Fruit fly (Drosophila melanogaster) whole organism, embryonic: ENCODE data around the gene Argp.

Experiments
- BtbVII ChIP-seq: fragments of 200-800 bp; sonication (Bioruptor generic); optimal IDR thresholded peaks from 3 replicates; lab custom pipeline; 2017; ENCODE audit warnings: missing biosample characterization, mild to moderate bottlenecking, missing genetic modification characterization
- CG10209 ChIP-seq: fragments of 200-800 bp; sonication (Bioruptor generic); optimal IDR thresholded peaks from 3 replicates; lab custom pipeline; 2017; ENCODE audit warnings: missing biosample characterization, mild to moderate bottlenecking, missing genetic modification characterization, missing genetic modification reagents
- CG10267 ChIP-seq: fragments of 200-800 bp; sonication (Bioruptor generic); optimal IDR thresholded peaks from 2 replicates; lab custom pipeline; 2018; ENCODE audit warnings: missing biosample characterization, mild to moderate bottlenecking, missing genetic modification characterization, moderate library complexity
- CG10366 ChIP-seq: fragments of 200-800 bp; sonication (Bioruptor generic); IDR thresholded peaks from 2 replicates; pipeline ENCODE4 v1.3.6; 2022; ENCODE audit warnings: missing biosample characterization, missing genetic modification characterization
- CG14710 ChIP-seq: fragments of 200-800 bp; sonication (Bioruptor generic); optimal IDR thresholded peaks from 3 replicates; lab custom pipeline; 2019; ENCODE audit warnings: missing biosample characterization, mild to moderate bottlenecking, missing genetic modification characterization, moderate library complexity
- CG15073 ChIP-seq: fragments of 200-800 bp; sonication (Bioruptor generic); optimal IDR thresholded peaks from 2 replicates; lab custom pipeline; 2016; ENCODE audit warnings: missing biosample characterization, missing genetic modification characterization
- CG17385 ChIP-seq: fragments of 200-800 bp; sonication (Bioruptor generic); optimal IDR thresholded peaks from 3 replicates; lab custom pipeline; 2018; ENCODE audit warnings: missing biosample characterization, mild to moderate bottlenecking, missing genetic modification characterization
- CG2199 ChIP-seq: fragments of 200-800 bp; sonication (Bioruptor generic); IDR thresholded peaks from 3 replicates; pipeline ENCODE4 v1.3.6; 2022; ENCODE audit warnings: missing biosample characterization, missing genetic modification characterization
- CG3065 ChIP-seq: fragments of 200-800 bp; sonication (Bioruptor generic); optimal IDR thresholded peaks from 2 replicates; lab custom pipeline; 2016; ENCODE audit warnings: missing biosample characterization, missing genetic modification characterization
- CG32767 ChIP-seq: fragments of 200-800 bp; sonication (Bioruptor generic); IDR thresholded peaks from 2 replicates; pipeline ENCODE4 v1.3.6; 2022; ENCODE audit warnings: missing biosample characterization, missing genetic modification characterization
- CG3281 ChIP-seq: fragments of 200-800 bp; sonication (Bioruptor generic); optimal IDR thresholded peaks from 3 replicates; lab custom pipeline; 2017; ENCODE audit warnings: missing biosample characterization, mild to moderate bottlenecking, missing genetic modification characterization
- CG34376 ChIP-seq: fragments of 200-800 bp; sonication (Bioruptor generic); optimal IDR thresholded peaks from 2 replicates; lab custom pipeline; 2018; ENCODE audit warnings: missing biosample characterization, mild to moderate bottlenecking, missing genetic modification characterization
- CG34422 ChIP-seq: fragments of 200-800 bp; sonication (Bioruptor generic); IDR thresholded peaks from 3 replicates; pipeline ENCODE4 v1.3.6; 2022; ENCODE audit warnings: missing biosample characterization, missing genetic modification characterization
- CG4282 ChIP-seq: fragments of 200-800 bp; sonication (Bioruptor generic); optimal IDR thresholded peaks from 2 replicates; lab custom pipeline; 2016; ENCODE audit warnings: missing biosample characterization, missing genetic modification characterization
- CG7556 ChIP-seq: fragments of 200-800 bp; sonication (Bioruptor generic); optimal IDR thresholded peaks from 2 replicates; lab custom pipeline; 2017; ENCODE audit warnings: missing biosample characterization, mild to moderate bottlenecking, missing genetic modification characterization
- CG8281 ChIP-seq: fragments of 200-800 bp; sonication (Bioruptor generic); optimal IDR thresholded peaks from 2 replicates; lab custom pipeline; 2018; ENCODE audit warnings: missing biosample characterization, mild to moderate bottlenecking, missing genetic modification characterization, moderate library complexity
- Eip74EF ChIP-seq, 2 experiments: fragments of 200-800 bp in 1 of 2; fragments of >200 bp in 1 of 2; sonication (Bioruptor generic) in 1 of 2; optimal IDR thresholded peaks; 2 replicates each; lab custom pipeline; 2017 to 2019; ENCODE audit warnings: missing biosample characterization in 2 of 2, missing genetic modification characterization in 2 of 2, mild to moderate bottlenecking in 1 of 2, moderate library complexity in 1 of 2
- H2.0 ChIP-seq: fragments of 200-800 bp; sonication (Bioruptor generic); IDR thresholded peaks from 2 replicates; pipeline ENCODE4 v1.3.6; 2022; ENCODE audit warnings: missing biosample characterization, missing genetic modification characterization
- HLH3B ChIP-seq: fragments of 200-800 bp; sonication (Bioruptor generic); IDR thresholded peaks from 2 replicates; pipeline ENCODE4 v1.3.6; 2022; ENCODE audit warnings: missing biosample characterization, missing genetic modification characterization
- Lpt ChIP-seq: fragments of >200 bp; optimal IDR thresholded peaks from 2 replicates; lab custom pipeline; 2018; ENCODE audit warnings: missing biosample characterization, missing genetic modification characterization
- MBD-R2 ChIP-seq: fragments of 200-800 bp; sonication (Bioruptor generic); IDR thresholded peaks from 2 replicates; pipeline ENCODE4 v1.3.6; 2022; ENCODE audit warnings: missing biosample characterization, missing genetic modification characterization
- Med ChIP-seq: fragments of 200-800 bp; sonication (Bioruptor generic); peaks from one replicate; lab custom pipeline; 2016; ENCODE audit warnings: missing biosample characterization, missing genetic modification characterization, mild to moderate bottlenecking, inconsistent platforms, moderate library complexity
- Myb ChIP-seq: fragments of 200-800 bp; sonication (Bioruptor generic); optimal IDR thresholded peaks from 2 replicates; lab custom pipeline; 2016; ENCODE audit warnings: missing biosample characterization, missing genetic modification characterization
- Nf-YB ChIP-seq: fragments of 200-800 bp; sonication (Bioruptor generic); optimal IDR thresholded peaks from 3 replicates; lab custom pipeline; 2019; ENCODE audit warnings: missing biosample characterization, mild to moderate bottlenecking, missing genetic modification characterization, moderate library complexity
- Nf-YC ChIP-seq: fragments of 200-800 bp; optimal IDR thresholded peaks from 3 replicates; lab custom pipeline; 2019; ENCODE audit warnings: missing biosample characterization, mild to moderate bottlenecking, missing genetic modification characterization, moderate library complexity
- NfI ChIP-seq: fragments of 200-800 bp; sonication (Bioruptor generic); optimal IDR thresholded peaks from 3 replicates; lab custom pipeline; 2018; ENCODE audit warnings: missing biosample characterization, mild to moderate bottlenecking, missing genetic modification characterization, moderate library complexity
- Side ChIP-seq: fragments of 200-800 bp; sonication (Bioruptor generic); optimal IDR thresholded peaks from 2 replicates; lab custom pipeline; 2016; ENCODE audit warnings: missing biosample characterization, missing genetic modification characterization
- Tbp ChIP-seq: fragments of >200 bp; optimal IDR thresholded peaks from 2 replicates; lab custom pipeline; 2018; ENCODE audit warnings: missing biosample characterization, missing genetic modification characterization
- bowl ChIP-seq: fragments of 200-800 bp; sonication (Bioruptor generic); IDR thresholded peaks from 2 replicates; pipeline ENCODE4 v1.3.6; 2022; ENCODE audit warnings: missing biosample characterization, missing genetic modification characterization
- bsh ChIP-seq, 2 experiments: fragments of 200-800 bp; sonication (Bioruptor generic); optimal IDR thresholded peaks; 2 replicates each; lab custom pipeline; 2017 to 2018; ENCODE audit warnings: mild to moderate bottlenecking in 2 of 2, missing biosample characterization in 2 of 2, missing genetic modification characterization in 2 of 2, moderate library complexity in 1 of 2
- btn ChIP-seq: fragments of 200-800 bp; sonication (Bioruptor generic); optimal IDR thresholded peaks from 2 replicates; lab custom pipeline; 2016; ENCODE audit warnings: missing biosample characterization, missing genetic modification characterization
- cg ChIP-seq: fragments of 200-800 bp; sonication (Bioruptor generic); optimal IDR thresholded peaks from 3 replicates; lab custom pipeline; 2019; ENCODE audit warnings: missing biosample characterization, mild to moderate bottlenecking, missing genetic modification characterization, moderate library complexity
- corto ChIP-seq: fragments of 200-800 bp; sonication (Bioruptor generic); optimal IDR thresholded peaks from 2 replicates; lab custom pipeline; 2016; ENCODE audit warnings: missing biosample characterization, mild to moderate bottlenecking, missing genetic modification characterization, moderate library complexity
- dysf ChIP-seq: fragments of 200-800 bp; sonication (Bioruptor generic); IDR thresholded peaks from 3 replicates; pipeline ENCODE4 v1.3.6; 2022; ENCODE audit warnings: missing biosample characterization, missing genetic modification characterization
- ems ChIP-seq: fragments of 200-800 bp; sonication (Bioruptor generic); optimal IDR thresholded peaks from 3 replicates; lab custom pipeline; 2016; ENCODE audit warnings: missing biosample characterization, missing genetic modification characterization
- gcm ChIP-seq: fragments of 200-800 bp; sonication (Bioruptor generic); optimal IDR thresholded peaks from 2 replicates; lab custom pipeline; 2019; ENCODE audit warnings: missing biosample characterization, mild to moderate bottlenecking, missing genetic modification characterization, moderate library complexity
- gfzf ChIP-seq: fragments of 200-800 bp; sonication (Bioruptor generic); optimal IDR thresholded peaks from 2 replicates; lab custom pipeline; 2016; ENCODE audit warnings: missing biosample characterization, mild to moderate bottlenecking, missing genetic modification characterization, moderate library complexity
- gsb ChIP-seq: fragments of 200-800 bp; sonication (Bioruptor generic); IDR thresholded peaks from 2 replicates; pipeline ENCODE4 v1.3.6; 2022; ENCODE audit warnings: missing biosample characterization, missing genetic modification characterization
- hbn ChIP-seq: fragments of 200-800 bp; sonication (Bioruptor generic); IDR thresholded peaks from 2 replicates; pipeline ENCODE4 v1.3.6; 2022; ENCODE audit warnings: missing biosample characterization, missing genetic modification characterization; ENCODE audit not compliant: partially characterized antibody
- klu ChIP-seq: fragments of 200-800 bp; sonication (Bioruptor generic); IDR thresholded peaks from 2 replicates; pipeline ENCODE4 v1.3.6; 2022; ENCODE audit warnings: missing biosample characterization, missing genetic modification characterization
- mirr ChIP-seq: fragments of 200-800 bp; sonication (Bioruptor generic); optimal IDR thresholded peaks from 3 replicates; lab custom pipeline; 2018; ENCODE audit warnings: missing biosample characterization, mild to moderate bottlenecking, missing genetic modification characterization
- nerfin-1 ChIP-seq: fragments of 200-800 bp; sonication (Bioruptor generic); optimal IDR thresholded peaks from 3 replicates; lab custom pipeline; 2019; ENCODE audit warnings: missing biosample characterization, mild to moderate bottlenecking, missing genetic modification characterization, moderate library complexity
- p53 ChIP-seq: fragments of 200-800 bp; sonication (Bioruptor generic); optimal IDR thresholded peaks from 2 replicates; lab custom pipeline; 2016; ENCODE audit warnings: missing biosample characterization, missing genetic modification characterization
- pfk ChIP-seq: fragments of 200-800 bp; sonication (Bioruptor generic); optimal IDR thresholded peaks from 2 replicates; lab custom pipeline; 2018; ENCODE audit warnings: missing biosample characterization, mild to moderate bottlenecking, missing genetic modification characterization, moderate library complexity
- psq ChIP-seq: fragments of 200-800 bp; sonication (Bioruptor generic); optimal IDR thresholded peaks from 2 replicates; lab custom pipeline; 2017; ENCODE audit warnings: missing biosample characterization, missing genetic modification characterization
- scrt ChIP-seq: fragments of 200-800 bp; sonication (Bioruptor generic); optimal IDR thresholded peaks from 2 replicates; lab custom pipeline; 2018; ENCODE audit warnings: missing biosample characterization, mild to moderate bottlenecking, missing genetic modification characterization, moderate library complexity
- shn ChIP-seq: fragments of 200-800 bp; sonication (Bioruptor generic); optimal IDR thresholded peaks from 3 replicates; lab custom pipeline; 2016; ENCODE audit warnings: missing biosample characterization, missing genetic modification characterization
- tgo ChIP-seq: fragments of 200-800 bp; sonication (Bioruptor generic); IDR thresholded peaks from 3 replicates; pipeline ENCODE4 v1.3.6; 2022; ENCODE audit warnings: missing biosample characterization, missing genetic modification characterization
- trh ChIP-seq: fragments of 200-800 bp; sonication (Bioruptor generic); optimal IDR thresholded peaks from 2 replicates; lab custom pipeline; 2016; ENCODE audit warnings: missing biosample characterization, missing genetic modification characterization
- zf30C ChIP-seq: fragments of 200-800 bp; sonication (Bioruptor generic); optimal IDR thresholded peaks from 3 replicates; lab custom pipeline; 2018; ENCODE audit warnings: missing biosample characterization, mild to moderate bottlenecking, missing genetic modification characterization

Argp gene

DNA sequence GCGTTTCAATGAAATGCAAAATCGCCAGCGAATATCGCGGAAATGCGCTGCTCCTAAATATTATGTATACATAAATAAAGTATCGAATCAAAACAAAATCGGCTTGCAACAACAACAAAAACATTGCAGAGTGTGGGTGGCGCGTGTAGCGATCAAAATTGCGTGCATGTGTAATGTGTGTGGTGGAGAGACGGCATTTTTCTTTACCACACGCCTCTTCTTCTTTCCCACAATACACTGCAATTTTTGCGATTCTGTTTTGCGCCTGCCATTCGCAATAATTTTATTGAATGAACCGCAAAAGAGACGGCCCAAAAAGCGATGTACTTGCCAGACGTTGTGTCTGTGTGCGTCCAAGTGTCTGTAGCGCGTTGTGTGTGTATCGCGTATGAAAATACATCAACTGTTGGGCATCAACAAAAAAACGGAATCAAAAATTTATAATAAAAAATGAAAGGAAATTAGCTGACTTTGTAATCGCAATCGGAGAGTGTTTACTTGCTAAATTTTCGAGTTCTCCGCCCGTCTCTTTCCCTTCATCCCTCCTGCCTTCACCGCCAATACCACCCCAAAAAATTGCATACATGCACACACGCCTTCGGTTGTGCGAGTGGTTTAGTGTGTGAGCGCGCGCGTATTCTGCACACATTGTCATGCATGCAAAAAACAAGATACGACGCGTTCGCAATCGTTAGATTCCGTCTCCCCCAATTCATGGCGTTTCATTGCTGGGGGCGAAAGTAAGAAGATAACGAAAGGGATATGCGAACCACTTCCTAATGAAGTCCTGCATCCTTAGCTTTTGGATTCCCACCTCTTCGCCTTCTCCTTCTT lies 25.0 kb downstream of the Argp start:
- TF ChIP-seq CG32767 (no peak), trh (GFP tag; lab: Kevin White, UChicago) (no peak), gfzf (no peak), CG15073 (GFP tag; lab: Kevin White, UChicago) (no peak), BtbVII (GFP tag; lab: Kevin White, UChicago) (no peak), CG2199 (no peak), CG10267 (tag; lab: Kevin White, UChicago) (no peak), zf30C (peak; percentile 81), mirr (no peak), klu (GFP tag; lab: Robert Waterston, UW) (no peak), CG10209 (GFP tag; lab: Kevin White, UChicago) (no peak), CG4282 (no peak), Nf-YB (GFP tag; lab: Kevin White, UChicago) (no peak), gcm (GFP tag; lab: Kevin White, UChicago) (no peak), Eip74EF (GFP tag; optimal IDR thresholded peaks at IDR 0.05; lab: Kevin White, UChicago) (peak in 1 of 2 experiments; percentile 57), CG34422 (GFP tag; lab: Robert Waterston, UW) (no peak), gsb (GFP tag; lab: Robert Waterston, UW) (no peak), CG3281 (GFP tag; lab: Kevin White, UChicago) (no peak), CG17385 (GFP tag; lab: Kevin White, UChicago) (peak; percentile 89), Nf-YC (no peak), CG3065 (GFP tag; lab: Kevin White, UChicago) (no peak), Myb (GFP tag; lab: Kevin White, UChicago) (no peak), NfI (GFP tag; lab: Kevin White, UChicago) (no peak), corto (GFP tag; lab: Kevin White, UChicago) (peak; percentile 17), CG34376 (GFP tag; lab: Kevin White, UChicago) (peak; percentile 13), pfk (no peak), CG10366 (GFP tag; lab: Robert Waterston, UW) (no peak), nerfin-1 (tag; lab: Kevin White, UChicago) (peak; percentile 92), p53 (GFP tag; lab: Kevin White, UChicago) (peak; percentile 52), shn (GFP tag; lab: Kevin White, UChicago) (no peak), H2.0 (GFP tag; lab: Robert Waterston, UW) (no peak), bsh (GFP tag; optimal IDR thresholded peaks at IDR 0.05; lab: Kevin White, UChicago) (no peak), HLH3B (GFP tag; lab: Robert Waterston, UW) (no peak), bowl (GFP tag; lab: Robert Waterston, UW) (no peak), CG14710 (no peak), btn (GFP tag; lab: Kevin White, UChicago) (no peak), cg (peak; percentile 73), dysf (GFP tag; lab: Robert Waterston, UW) (no peak), psq (GFP tag; lab: Kevin White, UChicago) (peak; percentile 87), CG8281 (tag; lab: Kevin White, UChicago) (no peak), tgo (GFP tag; lab: Robert Waterston, UW) (no peak), ems (no peak), Tbp (GFP tag; lab: Kevin White, UChicago) (no peak), Med (GFP tag; lab: Kevin White, UChicago) (peak; percentile 54), MBD-R2 (GFP tag; lab: Robert Waterston, UW) (no peak), hbn (GFP tag; lab: Robert Waterston, UW) (no peak), Lpt (GFP tag; lab: Kevin White, UChicago) (no peak), CG7556 (GFP tag; lab: Kevin White, UChicago) (no peak), Side (GFP tag; lab: Kevin White, UChicago) (no peak), scrt (no peak)
